Fruit fly (Drosophila melanogaster): Measurements from ENCODE around the gene CG10514.
A peak's percentile ranks its signal among the peaks of the same experiment; 100 is the strongest.

Gene CG10514

dm6 chr3R:25247379-25247869 lies 32.2 kb downstream of the CG10514 start, which contains the start of the genes RpS27 and Nup37 (continued):
- TF ChIP-seq Sry-δ (GFP tag; optimal IDR thresholded peaks at IDR 0.05) (peak; percentile 83), trem (tag; optimal IDR thresholded peaks at IDR 0.05) (peak; percentile 94), vfl (GFP tag; optimal IDR thresholded peaks at IDR 0.05) (peak; percentile 98), wor (GFP tag; IDR thresholded peaks at IDR 0.05) (peak; percentile 74), CG10979 (tag; optimal IDR thresholded peaks at IDR 0.05) (peak; percentile 86), toy (GFP tag; IDR thresholded peaks at IDR 0.05) (peak; percentile 95), CG7987 (GFP tag; optimal IDR thresholded peaks at IDR 0.05) (peak; percentile 100), jing (GFP tag; optimal IDR thresholded peaks at IDR 0.05) (peak; percentile 94), croc (GFP tag; conservative IDR thresholded peaks at IDR 0.05) (peak; percentile 88), Optix (GFP tag; IDR thresholded peaks at IDR 0.05) (peak; percentile 96), CG15514 (GFP tag; optimal IDR thresholded peaks at IDR 0.05) (peak; percentile 96), dysf (GFP tag; IDR thresholded peaks at IDR 0.05) (peak; percentile 96), CG10321 (GFP tag; IDR thresholded peaks at IDR 0.05) (peak; percentile 84), chn (GFP tag; optimal IDR thresholded peaks at IDR 0.05) (peak; percentile 98), CG30431 (GFP tag; optimal IDR thresholded peaks at IDR 0.05) (peak; percentile 98), gsb-n (tag; optimal IDR thresholded peaks at IDR 0.05) (peak; percentile 95), Hr3 (GFP tag; optimal IDR thresholded peaks at IDR 0.05) (peak; percentile 96), lov (optimal IDR thresholded peaks at IDR 0.05) (no peak), lov (GFP tag; IDR thresholded peaks at IDR 0.05) (peak; percentile 99), CG1832 (GFP tag; optimal IDR thresholded peaks at IDR 0.05) (no peak), YL-1 (GFP tag; optimal IDR thresholded peaks at IDR 0.05) (peak; percentile 100), tap (tag; optimal IDR thresholded peaks at IDR 0.05) (peak; percentile 88), CG4424 (GFP tag; optimal IDR thresholded peaks at IDR 0.05) (peak; percentile 98), CG7271 (tag; optimal IDR thresholded peaks at IDR 0.05) (peak; percentile 99), en (GFP tag; optimal IDR thresholded peaks at IDR 0.05) (peak; percentile 98), Dfd (GFP tag; optimal IDR thresholded peaks at IDR 0.05) (no peak), vnd (GFP tag; IDR thresholded peaks at IDR 0.05; ENCODE audit: partially characterized antibody) (no peak), Hand (GFP tag; optimal IDR thresholded peaks at IDR 0.05) (peak; percentile 94), CG11085 (GFP tag; IDR thresholded peaks at IDR 0.05) (peak; percentile 99), CG6765 (GFP tag; optimal IDR thresholded peaks at IDR 0.05) (peak; percentile 100), CG2889 (GFP tag; IDR thresholded peaks at IDR 0.05) (peak; percentile 94), Oaz (GFP tag; IDR thresholded peaks at IDR 0.05) (peak; percentile 92), Dbx (GFP tag; IDR thresholded peaks at IDR 0.05) (peak; percentile 99), sens-2 (GFP tag; IDR thresholded peaks at IDR 0.05) (peak; percentile 97), CG4854 (GFP tag; optimal IDR thresholded peaks at IDR 0.05) (peak; percentile 98), ftz-f1 (GFP tag; optimal IDR thresholded peaks at IDR 0.05) (peak; percentile 90), CG2202 (tag; optimal IDR thresholded peaks at IDR 0.05) (peak; percentile 96), CG10147 (GFP tag; optimal IDR thresholded peaks at IDR 0.05) (peak; percentile 95), nerfin-2 (GFP tag; IDR thresholded peaks at IDR 0.05; ENCODE audit: partially characterized antibody) (no peak), Nf-YA (GFP tag; IDR thresholded peaks at IDR 0.05) (peak; percentile 93), CG2875 (GFP tag; optimal IDR thresholded peaks at IDR 0.05) (peak; percentile 98), z (GFP tag; IDR thresholded peaks at IDR 0.05) (peak; percentile 78), zf30C (GFP tag; optimal IDR thresholded peaks at IDR 0.05) (peak; percentile 61), insv (GFP tag; optimal IDR thresholded peaks at IDR 0.05) (peak in 1 of 2 experiments; percentile 87), NFAT (GFP tag; IDR thresholded peaks at IDR 0.05) (peak; percentile 99), CG31388 (GFP tag; optimal IDR thresholded peaks at IDR 0.05) (peak; percentile 94), her (GFP tag; optimal IDR thresholded peaks at IDR 0.05) (peak; percentile 97), ash1 (GFP tag; optimal IDR thresholded peaks at IDR 0.05) (peak; percentile 99), CG10209 (GFP tag; optimal IDR thresholded peaks at IDR 0.05) (peak; percentile 99), CHES-1-like (GFP tag; optimal IDR thresholded peaks at IDR 0.05) (peak; percentile 99), CG10543 (GFP tag; optimal IDR thresholded peaks at IDR 0.05) (peak; percentile 100)
